Fruit fly (Drosophila melanogaster) whole organism, wandering third instar larva: ENCODE data around the gene Ant2.

Experiments used
- Hr78 ChIP-seq: fragments of >200 bp; optimal IDR thresholded peaks from 2 replicates; lab custom pipeline; 2017; ENCODE audit warnings: missing biosample characterization, missing genetic modification characterization
- Rel ChIP-seq, 2 experiments: fragments of 200-800 bp; sonication (Bioruptor generic) in 1 of 2; optimal IDR thresholded peaks; 2 replicates in 1 of 2; 3 replicates in 1 of 2; lab custom pipeline; 2016 to 2019; ENCODE audit warnings: mild to moderate bottlenecking in 2 of 2, missing biosample characterization in 2 of 2, missing genetic modification characterization in 2 of 2, moderate library complexity in 1 of 2
- psq ChIP-seq: fragments of 200-800 bp; sonication (Bioruptor generic); optimal IDR thresholded peaks from 3 replicates; lab custom pipeline; 2017; ENCODE audit warnings: missing biosample characterization, mild to moderate bottlenecking, missing genetic modification characterization, moderate library complexity

dm6 chrX:10801827-10802456, 15.2 kb upstream of the Ant2 start:
- TF ChIP-seq psq = no peak
- no peak for TF ChIP-seq Hr78 (GFP tag; lab: Kevin White, UChicago)
- TF ChIP-seq Rel (GFP tag; optimal IDR thresholded peaks at IDR 0.05; lab: Kevin White, UChicago) = no peak
- TF ChIP-seq Rel (tag; optimal IDR thresholded peaks at IDR 0.05; lab: Kevin White, UChicago) = no peak
